Fruit fly (Drosophila melanogaster): ENCODE results near the gene Ucp4C.

- TF ChIP-seq Snoo (tag; optimal IDR thresholded peaks at IDR 0.05) = no peak
- no peak for TF ChIP-seq Pif1B (GFP tag; optimal IDR thresholded peaks at IDR 0.05)
- TF ChIP-seq EcR (GFP tag; optimal IDR thresholded peaks at IDR 0.05) = no peak
- no peak for TF ChIP-seq CG4496 (GFP tag; IDR thresholded peaks at IDR 0.05)
- no peak for TF ChIP-seq Ets98B (GFP tag; IDR thresholded peaks at IDR 0.05)
- TF ChIP-seq CG32121 (GFP tag; IDR thresholded peaks at IDR 0.05) = no peak
- no peak for TF ChIP-seq D1 (tag; optimal IDR thresholded peaks at IDR 0.05)
- TF ChIP-seq CG10348 (GFP tag; IDR thresholded peaks at IDR 0.05) = no peak
- TF ChIP-seq CG15710 (tag; optimal IDR thresholded peaks at IDR 0.05) = no peak
Measured at dm6 chr2L:5975601-5976000, 7.2 kb downstream of the Ucp4C start.
